Worm (Caenorhabditis elegans) whole organism, L4/young adult: ENCODE results near the gene ndub-11.

Source experiments
- dao-5 ChIP-seq: sonication (generic microtip); optimal IDR thresholded peaks from 2 replicates; lab custom pipeline; 2016; ENCODE audit warnings: missing genotype, missing genetic modification characterization, moderate library complexity, missing compliant biosample characterization
- him-1 ChIP-seq: sonication (generic microtip); optimal IDR thresholded peaks from 2 replicates; lab custom pipeline; 2016; ENCODE audit warnings: missing genotype, missing genetic modification reagents, missing genetic modification characterization, missing compliant biosample characterization

DNA sequence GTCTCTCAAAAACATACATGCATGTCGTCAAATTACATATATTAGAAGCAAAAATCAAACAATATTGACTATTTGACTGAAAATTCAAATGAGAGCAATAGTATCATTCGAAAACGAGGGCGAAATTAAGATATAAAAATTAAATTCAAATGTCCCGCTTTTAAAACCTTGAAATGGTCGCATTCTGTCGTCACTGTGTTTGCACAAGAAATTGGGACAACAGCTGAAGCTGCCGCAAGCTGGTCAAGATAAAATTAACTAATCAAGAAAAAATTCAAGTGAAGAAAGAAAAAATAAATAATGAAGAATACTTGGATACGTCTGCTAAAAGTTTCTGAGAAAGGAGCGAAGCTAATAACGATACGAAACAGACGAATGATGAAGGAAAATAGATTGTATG, 17.4 kb downstream of the ndub-11 start:
- TF ChIP-seq dao-5 (tag; lab: Kevin White, UChicago) = no peak
- no peak for TF ChIP-seq him-1 (tag; lab: Kevin White, UChicago)
